Fruit fly (Drosophila melanogaster) whole organism, embryonic: ENCODE data around the gene CG42726.

Source experiments
- Abd-B ChIP-seq: fragments of 200-800 bp; sonication (Bioruptor generic); optimal IDR thresholded peaks from 2 replicates; lab custom pipeline; 2018; ENCODE audit warnings: missing biosample characterization, mild to moderate bottlenecking, missing genetic modification characterization, moderate library complexity
- CG12071 ChIP-seq: fragments of 200-800 bp; sonication (Bioruptor generic); optimal IDR thresholded peaks from 3 replicates; lab custom pipeline; 2018; ENCODE audit warnings: missing biosample characterization, mild to moderate bottlenecking, missing genetic modification characterization
- CG15073 ChIP-seq: fragments of 200-800 bp; sonication (Bioruptor generic); optimal IDR thresholded peaks from 2 replicates; lab custom pipeline; 2016; ENCODE audit warnings: missing biosample characterization, missing genetic modification characterization
- CG16779 ChIP-seq: fragments of 200-800 bp; sonication (Bioruptor generic); IDR thresholded peaks from 2 replicates; pipeline ENCODE4 v1.3.6; 2022; ENCODE audit warnings: missing biosample characterization, missing genetic modification characterization
- CG17361 ChIP-seq: fragments of 200-800 bp; sonication (Bioruptor generic); IDR thresholded peaks from 3 replicates; pipeline ENCODE4 v1.3.6; 2022; ENCODE audit warnings: missing biosample characterization, missing genetic modification characterization
- CG2120 ChIP-seq: fragments of 200-800 bp; sonication (Bioruptor generic); optimal IDR thresholded peaks from 3 replicates; lab custom pipeline; 2016; ENCODE audit warnings: missing biosample characterization, missing genetic modification characterization
- CG2712 ChIP-seq: fragments of 200-800 bp; optimal IDR thresholded peaks from 3 replicates; lab custom pipeline; 2019; ENCODE audit warnings: missing biosample characterization, mild to moderate bottlenecking, missing genetic modification characterization, moderate library complexity
- CG30431 ChIP-seq: fragments of 200-800 bp; sonication (Bioruptor generic); optimal IDR thresholded peaks from 2 replicates; lab custom pipeline; 2017; ENCODE audit warnings: missing biosample characterization, missing genetic modification characterization
- CG31441 ChIP-seq: fragments of 200-800 bp; sonication (Bioruptor generic); IDR thresholded peaks from 2 replicates; pipeline ENCODE4 v1.3.6; 2022; ENCODE audit warnings: missing biosample characterization, missing genetic modification characterization
- CG3281 ChIP-seq: fragments of 200-800 bp; sonication (Bioruptor generic); optimal IDR thresholded peaks from 3 replicates; lab custom pipeline; 2017; ENCODE audit warnings: missing biosample characterization, mild to moderate bottlenecking, missing genetic modification characterization
- CG34376 ChIP-seq: fragments of 200-800 bp; sonication (Bioruptor generic); optimal IDR thresholded peaks from 2 replicates; lab custom pipeline; 2018; ENCODE audit warnings: missing biosample characterization, mild to moderate bottlenecking, missing genetic modification characterization
- CG4854 ChIP-seq: fragments of 200-800 bp; sonication (Bioruptor generic); optimal IDR thresholded peaks from 2 replicates; lab custom pipeline; 2016; ENCODE audit warnings: missing biosample characterization, missing genetic modification characterization, inconsistent platforms
- CG7556 ChIP-seq: fragments of 200-800 bp; sonication (Bioruptor generic); optimal IDR thresholded peaks from 2 replicates; lab custom pipeline; 2017; ENCODE audit warnings: missing biosample characterization, mild to moderate bottlenecking, missing genetic modification characterization
- CG7963 ChIP-seq: fragments of 200-800 bp; sonication (Bioruptor generic); IDR thresholded peaks from 3 replicates; pipeline ENCODE4 v1.3.6; 2022; ENCODE audit warnings: missing biosample characterization, missing genetic modification characterization; ENCODE audit not compliant: partially characterized antibody
- CG8944 ChIP-seq: fragments of 200-800 bp; sonication (Bioruptor generic); optimal IDR thresholded peaks from 3 replicates; lab custom pipeline; 2016; ENCODE audit warnings: missing biosample characterization, missing genetic modification characterization
- Dad ChIP-seq: fragments of 200-800 bp; sonication (Bioruptor generic); optimal IDR thresholded peaks from 3 replicates; lab custom pipeline; 2016; ENCODE audit warnings: missing biosample characterization, missing genetic modification characterization
- Drgx ChIP-seq: fragments of 200-800 bp; sonication (Bioruptor generic); IDR thresholded peaks from 2 replicates; pipeline ENCODE4 v1.3.6; 2022; ENCODE audit warnings: missing biosample characterization, missing genetic modification characterization
- Gug ChIP-seq: fragments of 200-800 bp; sonication (Bioruptor generic); IDR thresholded peaks from 4 replicates; pipeline ENCODE4 v1.3.6; 2022; ENCODE audit warnings: missing biosample characterization, missing genetic modification characterization
- H2.0 ChIP-seq: fragments of 200-800 bp; sonication (Bioruptor generic); IDR thresholded peaks from 2 replicates; pipeline ENCODE4 v1.3.6; 2022; ENCODE audit warnings: missing biosample characterization, missing genetic modification characterization
- Hr39 ChIP-seq: fragments of >200 bp; optimal IDR thresholded peaks from 2 replicates; lab custom pipeline; 2017
- NK7.1 ChIP-seq: fragments of 200-800 bp; sonication (Bioruptor generic); optimal IDR thresholded peaks from 3 replicates; lab custom pipeline; 2016; ENCODE audit warnings: missing biosample characterization, missing genetic modification characterization
- Sin3A ChIP-seq: fragments of >200 bp; optimal IDR thresholded peaks from 2 replicates; lab custom pipeline; 2018
- Sox102F ChIP-seq: fragments of 200-800 bp; sonication (Bioruptor generic); optimal IDR thresholded peaks from 2 replicates; lab custom pipeline; 2018; ENCODE audit warnings: missing biosample characterization, mild to moderate bottlenecking, missing genetic modification characterization, moderate library complexity
- Sry-β ChIP-seq: fragments of 200-800 bp; sonication (Bioruptor generic); optimal IDR thresholded peaks from 2 replicates; lab custom pipeline; 2018; ENCODE audit warnings: missing biosample characterization, mild to moderate bottlenecking, missing genetic modification characterization, moderate library complexity
- Sry-δ ChIP-seq: fragments of 200-800 bp; sonication (Bioruptor generic); optimal IDR thresholded peaks from 2 replicates; lab custom pipeline; 2016; ENCODE audit warnings: missing biosample characterization, missing genetic modification characterization
- Ssrp ChIP-seq: fragments of 200-800 bp; sonication (Bioruptor generic); optimal IDR thresholded peaks from 2 replicates; lab custom pipeline; 2018; ENCODE audit warnings: missing biosample characterization, mild to moderate bottlenecking, missing genetic modification characterization, moderate library complexity
- Trl ChIP-seq, 3 experiments: fragments of >200 bp in 2 of 3; fragments of 200-800 bp in 1 of 3; sonication (Bioruptor generic) in 1 of 3; optimal IDR thresholded peaks; 2 replicates in 1 of 3; 3 replicates in 2 of 3; lab custom pipeline; 2016 to 2017; ENCODE audit warnings: missing biosample characterization in 1 of 3, missing genetic modification characterization in 1 of 3
- ac ChIP-seq: fragments of 200-800 bp; sonication (Bioruptor generic); optimal IDR thresholded peaks from 3 replicates; lab custom pipeline; 2017; ENCODE audit warnings: missing biosample characterization, mild to moderate bottlenecking, missing genetic modification characterization
- bbx ChIP-seq: fragments of 200-800 bp; sonication (Bioruptor generic); IDR thresholded peaks from 2 replicates; pipeline ENCODE4 v1.3.6; 2022; ENCODE audit warnings: missing biosample characterization, missing genetic modification characterization; ENCODE audit not compliant: partially characterized antibody
- caup ChIP-seq: fragments of 200-800 bp; sonication (Bioruptor generic); optimal IDR thresholded peaks from 3 replicates; lab custom pipeline; 2017; ENCODE audit warnings: missing biosample characterization, mild to moderate bottlenecking, missing genetic modification characterization, moderate library complexity; ENCODE audit not compliant: severe bottlenecking
- da ChIP-seq: fragments of 200-800 bp; sonication (Bioruptor generic); optimal IDR thresholded peaks from 2 replicates; lab custom pipeline; 2016; ENCODE audit warnings: missing biosample characterization, missing genetic modification characterization
- dpn ChIP-seq, 2 experiments: fragments of 200-800 bp; sonication (Bioruptor generic); optimal IDR thresholded peaks; 3 replicates each; lab custom pipeline; 2016; ENCODE audit warnings: missing biosample characterization in 2 of 2, missing genetic modification characterization in 2 of 2
- fru ChIP-seq: fragments of >200 bp; optimal IDR thresholded peaks from 2 replicates; lab custom pipeline; 2017
- grau ChIP-seq: fragments of 200-800 bp; optimal IDR thresholded peaks from 3 replicates; lab custom pipeline; 2019; ENCODE audit warnings: missing biosample characterization, mild to moderate bottlenecking, missing genetic modification characterization, moderate library complexity
- grn ChIP-seq: fragments of 200-800 bp; sonication (Bioruptor generic); optimal IDR thresholded peaks from 3 replicates; lab custom pipeline; 2017; ENCODE audit warnings: missing biosample characterization, missing genetic modification characterization
- gt ChIP-seq: fragments of 200-800 bp; sonication (Bioruptor generic); IDR thresholded peaks from 2 replicates; pipeline ENCODE4 v1.3.6; 2022; ENCODE audit warnings: missing biosample characterization, missing genetic modification characterization
- hkb ChIP-seq, 2 experiments: fragments of 200-800 bp in 1 of 2; fragments of >200 bp in 1 of 2; sonication (Bioruptor generic) in 1 of 2; IDR thresholded peaks in 1 of 2; optimal IDR thresholded peaks in 1 of 2; 2 replicates each; pipeline versions ENCODE4 v1.3.6 to Lab custom; 2017 to 2022; ENCODE audit warnings: missing biosample characterization in 1 of 2, missing genetic modification characterization in 1 of 2
- kay ChIP-seq: fragments of 200-800 bp; sonication (Bioruptor generic); optimal IDR thresholded peaks from 2 replicates; lab custom pipeline; 2016; ENCODE audit warnings: missing biosample characterization, missing genetic modification characterization
- lmd ChIP-seq: fragments of 200-800 bp; sonication (Bioruptor generic); IDR thresholded peaks from 2 replicates; pipeline ENCODE4 v1.3.6; 2022; ENCODE audit warnings: missing biosample characterization, missing genetic modification characterization
- lov ChIP-seq, 2 experiments: fragments of 200-800 bp in 1 of 2; fragments of >200 bp in 1 of 2; sonication (Bioruptor generic) in 1 of 2; IDR thresholded peaks in 1 of 2; optimal IDR thresholded peaks in 1 of 2; 2 replicates in 1 of 2; 3 replicates in 1 of 2; pipeline versions ENCODE4 v1.3.6 to Lab custom; 2017 to 2022; ENCODE audit warnings: missing biosample characterization in 1 of 2, missing genetic modification characterization in 1 of 2
- maf-S ChIP-seq: fragments of 200-800 bp; sonication (Bioruptor generic); optimal IDR thresholded peaks from 2 replicates; lab custom pipeline; 2016; ENCODE audit warnings: missing biosample characterization, missing genetic modification characterization
- pan ChIP-seq, 4 experiments: fragments of >200 bp in 3 of 4; fragments of 200-800 bp in 1 of 4; sonication (Bioruptor generic) in 1 of 4; optimal IDR thresholded peaks in 3 of 4; IDR thresholded peaks in 1 of 4; 2 replicates each; pipeline versions ENCODE4 v1.3.6 to Lab custom; 2017 to 2022; ENCODE audit warnings: missing biosample characterization in 2 of 4, missing genetic modification characterization in 2 of 4, mixed read lengths in 1 of 4
- prd ChIP-seq, 3 experiments: fragments of >200 bp in 2 of 3; fragments of 200-800 bp in 1 of 3; sonication (Bioruptor generic) in 1 of 3; optimal IDR thresholded peaks in 2 of 3; IDR thresholded peaks in 1 of 3; 2 replicates in 2 of 3; 3 replicates in 1 of 3; pipeline versions ENCODE4 v1.3.6 to Lab custom; 2017 to 2022; ENCODE audit warnings: missing biosample characterization in 1 of 3, missing genetic modification characterization in 1 of 3
- ranshi ChIP-seq: fragments of 200-800 bp; sonication (Bioruptor generic); IDR thresholded peaks from 2 replicates; pipeline ENCODE4 v1.3.6; 2022; ENCODE audit warnings: missing biosample characterization, missing genetic modification characterization
- shn ChIP-seq: fragments of 200-800 bp; sonication (Bioruptor generic); optimal IDR thresholded peaks from 3 replicates; lab custom pipeline; 2016; ENCODE audit warnings: missing biosample characterization, missing genetic modification characterization
- slou ChIP-seq: fragments of 200-800 bp; sonication (Bioruptor generic); optimal IDR thresholded peaks from 3 replicates; lab custom pipeline; 2016; ENCODE audit warnings: missing biosample characterization, missing genetic modification characterization
- sna ChIP-seq: fragments of 200-800 bp; sonication (Bioruptor generic); IDR thresholded peaks from 2 replicates; pipeline ENCODE4 v1.3.6; 2022; ENCODE audit warnings: missing biosample characterization, missing genetic modification characterization; ENCODE audit not compliant: partially characterized antibody
- sr ChIP-seq: fragments of 200-800 bp; sonication (Bioruptor generic); IDR thresholded peaks from 3 replicates; pipeline ENCODE4 v1.3.6; 2022; ENCODE audit warnings: missing biosample characterization, missing genetic modification characterization
- ssp ChIP-seq: fragments of 200-800 bp; sonication (Bioruptor generic); IDR thresholded peaks from 2 replicates; pipeline ENCODE4 v1.3.6; 2022; ENCODE audit warnings: missing biosample characterization, missing genetic modification characterization
- trem ChIP-seq: fragments of 200-800 bp; optimal IDR thresholded peaks from 3 replicates; lab custom pipeline; 2019; ENCODE audit warnings: missing biosample characterization, mild to moderate bottlenecking, missing genetic modification characterization, moderate library complexity

CG42726 gene

DNA sequence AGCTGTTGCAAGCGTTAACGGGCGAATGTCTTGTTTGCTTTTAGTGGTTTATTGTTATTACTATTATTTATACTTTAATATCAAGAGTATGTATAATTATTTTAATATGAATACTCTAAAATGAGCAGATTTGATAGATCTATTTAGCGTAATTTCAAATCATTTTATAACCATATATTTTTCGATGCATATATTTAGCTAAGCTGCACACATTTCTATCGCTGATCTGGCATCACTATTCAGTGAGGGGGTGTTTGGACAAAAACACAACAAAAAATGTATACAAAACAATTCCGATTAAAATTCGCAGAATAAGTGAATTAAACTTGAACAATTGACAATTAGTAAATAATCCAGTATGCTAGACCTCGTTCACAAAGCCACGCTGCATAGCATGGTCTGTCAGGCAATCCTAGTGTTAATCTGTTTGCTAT, 3.2 kb downstream of the CG42726 start, which contains the start of the genes Trs33 and Tmtc4 (continued):
- TF ChIP-seq caup (GFP tag; lab: Kevin White, UChicago) (no peak), pan (optimal IDR thresholded peaks at IDR 0.05; lab: Kevin White, UChicago) (no peak), pan (GFP tag; optimal IDR thresholded peaks at IDR 0.05 in 1 of 2, IDR thresholded peaks at IDR 0.05 in 1 of 2) (no peak), Dad (GFP tag; lab: Kevin White, UChicago) (no peak), CG12071 (no peak), Sox102F (GFP tag; lab: Kevin White, UChicago) (no peak), slou (GFP tag; lab: Kevin White, UChicago) (no peak), grau (tag; lab: Kevin White, UChicago) (peak; percentile 49), ac (no peak), ssp (GFP tag; lab: Robert Waterston, UW) (no peak), Gug (GFP tag; lab: Robert Waterston, UW) (no peak), Hr39 (lab: Kevin White, UChicago) (no peak), CG4854 (GFP tag; lab: Kevin White, UChicago) (no peak), lmd (GFP tag; lab: Robert Waterston, UW) (no peak), CG3281 (peak; percentile 18), NK7.1 (GFP tag; lab: Kevin White, UChicago) (no peak), CG2712 (tag; lab: Kevin White, UChicago) (peak; percentile 66), CG7963 (GFP tag; lab: Robert Waterston, UW) (no peak), trem (tag; lab: Kevin White, UChicago) (peak; percentile 76), Sry-δ (GFP tag; lab: Kevin White, UChicago) (no peak), CG34376 (GFP tag; lab: Kevin White, UChicago) (peak; percentile 15), Drgx (GFP tag; lab: Robert Waterston, UW) (no peak), lov (optimal IDR thresholded peaks at IDR 0.05; lab: Kevin White, UChicago) (no peak), lov (GFP tag; IDR thresholded peaks at IDR 0.05; lab: Robert Waterston, UW) (no peak), Abd-B (no peak), Sry-β (GFP tag; lab: Kevin White, UChicago) (peak; percentile 89), da (no peak), sr (no peak), maf-S (GFP tag; lab: Kevin White, UChicago) (no peak), Trl (optimal IDR thresholded peaks at IDR 0.05; lab: Kevin White, UChicago) (no peak), Trl (GFP tag; optimal IDR thresholded peaks at IDR 0.05; lab: Kevin White, UChicago) (no peak), CG30431 (GFP tag; lab: Kevin White, UChicago) (no peak), CG16779 (no peak), H2.0 (GFP tag; lab: Robert Waterston, UW) (no peak), CG15073 (GFP tag; lab: Kevin White, UChicago) (no peak), prd (optimal IDR thresholded peaks at IDR 0.05; lab: Kevin White, UChicago) (no peak), prd (GFP tag; IDR thresholded peaks at IDR 0.05; lab: Robert Waterston, UW) (no peak), fru (no peak), sna (GFP tag; lab: Robert Waterston, UW) (no peak), CG17361 (GFP tag; lab: Robert Waterston, UW) (peak; percentile 57; the same call in 2 of the 3 replicates), shn (GFP tag; lab: Kevin White, UChicago) (no peak), grn (GFP tag; lab: Kevin White, UChicago) (no peak), Ssrp (tag; lab: Kevin White, UChicago) (no peak), gt (no peak), CG2120 (GFP tag; lab: Kevin White, UChicago) (peak; percentile 56), CG7556 (GFP tag; lab: Kevin White, UChicago) (peak; percentile 34), CG8944 (GFP tag; lab: Kevin White, UChicago) (no peak), ranshi (GFP tag; lab: Robert Waterston, UW) (no peak), kay (GFP tag; lab: Kevin White, UChicago) (no peak), dpn (GFP tag; optimal IDR thresholded peaks at IDR 0.05; lab: Kevin White, UChicago) (peak in 1 of 2 experiments; percentile 28), CG31441 (GFP tag; lab: Robert Waterston, UW) (peak; percentile 49; the same call in 1 of the 2 replicates), bbx (GFP tag; lab: Robert Waterston, UW) (peak; percentile 16; the same call in 1 of the 2 replicates), Sin3A (lab: Kevin White, UChicago) (no peak), hkb (optimal IDR thresholded peaks at IDR 0.05; lab: Kevin White, UChicago) (no peak), hkb (GFP tag; IDR thresholded peaks at IDR 0.05; lab: Robert Waterston, UW) (no peak)
